Worm (Caenorhabditis elegans): Measurements from ENCODE around the gene Y53F4B.51.

Y53F4B.51 gene

DNA sequence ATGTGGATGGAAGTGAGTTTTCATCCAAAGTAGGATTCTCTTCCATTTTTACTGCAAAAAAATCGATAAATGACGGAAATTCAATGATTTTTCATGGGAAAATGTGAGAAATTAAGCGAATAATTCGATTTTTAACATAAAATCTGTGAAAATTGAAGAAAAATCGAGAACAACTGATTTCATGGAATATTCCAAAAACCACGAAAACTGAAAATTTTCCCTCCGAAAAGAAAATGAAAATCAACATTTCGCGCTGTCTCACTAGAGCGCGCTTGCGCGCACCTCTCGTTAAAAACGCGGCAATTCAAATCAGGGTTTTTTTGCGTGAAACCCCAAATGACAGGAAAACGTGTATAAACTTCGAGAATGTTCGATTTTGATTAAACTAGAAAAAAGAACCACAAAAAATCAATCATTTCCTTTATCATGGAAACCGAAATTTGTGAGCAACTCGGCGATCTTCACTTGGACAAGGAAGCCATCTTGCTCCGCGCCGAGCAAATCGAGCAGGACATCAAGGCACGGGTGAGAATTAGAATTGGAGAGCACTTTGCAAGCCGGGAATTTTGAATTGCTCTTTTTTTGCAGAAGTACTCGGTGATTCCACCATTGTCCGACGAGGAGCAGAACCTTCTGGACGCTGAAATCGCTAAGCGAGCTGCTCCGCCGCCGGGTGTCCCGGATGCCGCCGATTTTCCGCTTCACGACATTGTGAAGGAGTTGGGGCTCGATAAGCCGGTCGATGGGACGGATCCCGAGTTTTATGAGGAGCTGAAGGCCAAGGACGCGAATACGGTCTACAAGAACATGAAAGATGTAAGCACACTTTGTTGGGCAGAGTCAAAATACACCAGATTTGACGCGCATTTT is 3.6 kb downstream of the Y53F4B.51 start, which contains the start of the genes Y53F4B.9 and Y53F4B.11 (continued):
- TF ChIP-seq dmd-6 (GFP tag; IDR thresholded peaks at IDR 0.05), result peak; percentile 37; the same call in 1 of the 2 replicates
- TF ChIP-seq tra-1 (GFP tag; IDR thresholded peaks at IDR 0.05), result no peak
- TF ChIP-seq attf-4 (tag; optimal IDR thresholded peaks at IDR 0.05), result no peak
- TF ChIP-seq lir-3 (tag; optimal IDR thresholded peaks at IDR 0.05), result no peak
- peak in 1 of 2 experiments; percentile 70 for TF ChIP-seq hif-1 (tag; optimal IDR thresholded peaks at IDR 0.05)
- no peak for TF ChIP-seq daf-8 (GFP tag; IDR thresholded peaks at IDR 0.05)
- TF ChIP-seq lin-39 (tag; optimal IDR thresholded peaks at IDR 0.05), result no peak
- TF ChIP-seq ceh-44 (GFP tag; IDR thresholded peaks at IDR 0.05), result no peak
- no peak for TF ChIP-seq F37D6.2 (tag; optimal IDR thresholded peaks at IDR 0.05)
- TF ChIP-seq dve-1 (tag; optimal IDR thresholded peaks at IDR 0.05; ENCODE audit: insufficient read depth), result no peak
- no peak for TF ChIP-seq rbr-2 (tag; optimal IDR thresholded peaks at IDR 0.05)
- no peak for TF ChIP-seq ctbp-1 (GFP tag; IDR thresholded peaks at IDR 0.05)
- TF ChIP-seq dpl-1 (GFP tag; optimal IDR thresholded peaks at IDR 0.05), result peak; percentile 99
- no peak for TF ChIP-seq nhr-48 (tag; optimal IDR thresholded peaks at IDR 0.05)
- TF ChIP-seq zip-11 (GFP tag; IDR thresholded peaks at IDR 0.05), result no peak
- no peak for TF ChIP-seq pha-4 (GFP tag; IDR thresholded peaks at IDR 0.05)
- peak; percentile 6 for TF ChIP-seq pha-4 (tag; optimal IDR thresholded peaks at IDR 0.05)
- TF ChIP-seq nhr-28 (tag; optimal IDR thresholded peaks at IDR 0.05), result peak; percentile 57
- TF ChIP-seq nhr-41 (GFP tag; IDR thresholded peaks at IDR 0.05), result no peak
- TF ChIP-seq hlh-30 (tag; optimal IDR thresholded peaks at IDR 0.05; ENCODE audit: insufficient read depth), result peak; percentile 77
- peak; percentile 61 for TF ChIP-seq lin-13 (GFP tag; optimal IDR thresholded peaks at IDR 0.05)
- no peak for TF ChIP-seq nhr-76 (tag; optimal IDR thresholded peaks at IDR 0.05)
- peak; percentile 85 for TF ChIP-seq Y48G9A.11 (GFP tag; IDR thresholded peaks at IDR 0.05)
- no peak for TF ChIP-seq mxl-2 (GFP tag; conservative IDR thresholded peaks at IDR 0.05)
- TF ChIP-seq snpc-1.2 (GFP tag; IDR thresholded peaks at IDR 0.05), result no peak
- TF ChIP-seq dmd-8 (GFP tag; IDR thresholded peaks at IDR 0.05), result no peak
- TF ChIP-seq fkh-10 (GFP tag; optimal IDR thresholded peaks at IDR 0.05), result peak; percentile 37
- TF ChIP-seq F49E8.2 (tag; optimal IDR thresholded peaks at IDR 0.05; ENCODE audit: borderline replicate concordance), result peak; percentile 53
- peak; percentile 99 for TF ChIP-seq lin-38 (GFP tag; IDR thresholded peaks at IDR 0.05)
- no peak for TF ChIP-seq gei-8 (GFP tag; optimal IDR thresholded peaks at IDR 0.05)
- peak; percentile 79 for TF ChIP-seq hmg-1.1 (GFP tag; IDR thresholded peaks at IDR 0.05)
- no peak; the same call in 1 of the 2 replicates for TF ChIP-seq mdt-29 (GFP tag; IDR thresholded peaks at IDR 0.05)
- no peak for TF ChIP-seq daf-16 (GFP tag; optimal IDR thresholded peaks at IDR 0.05)
- no peak for TF ChIP-seq daf-16 (tag; optimal IDR thresholded peaks at IDR 0.05)
- TF ChIP-seq ztf-7 (tag; optimal IDR thresholded peaks at IDR 0.05), result no peak
- no peak for TF ChIP-seq jun-1 (tag; optimal IDR thresholded peaks at IDR 0.05)
- no peak for TF ChIP-seq R02D3.7 (tag; optimal IDR thresholded peaks at IDR 0.05)
- TF ChIP-seq nhr-77 (tag; optimal IDR thresholded peaks at IDR 0.05), result peak; percentile 94
- TF ChIP-seq ces-1 (GFP tag; optimal IDR thresholded peaks at IDR 0.05), result no peak
- TF ChIP-seq set-16 (GFP tag; IDR thresholded peaks at IDR 0.05), result peak; percentile 80
- no peak for TF ChIP-seq zfp-3 (GFP tag; conservative IDR thresholded peaks at IDR 0.05)
- no peak for TF ChIP-seq Y75B8A.6 (GFP tag; IDR thresholded peaks at IDR 0.05)
- TF ChIP-seq nhr-6 (tag; optimal IDR thresholded peaks at IDR 0.05), result peak; percentile 29
- TF ChIP-seq tag-97 (GFP tag; IDR thresholded peaks at IDR 0.05), result no peak
- TF ChIP-seq aha-1 (tag), result peak; percentile 12
- TF ChIP-seq F10B5.3 (tag; optimal IDR thresholded peaks at IDR 0.05), result no peak
- no peak for TF ChIP-seq ZK337.2 (GFP tag; IDR thresholded peaks at IDR 0.05)
- no peak for TF ChIP-seq F44E2.7 (GFP tag; IDR thresholded peaks at IDR 0.05)
- peak; percentile 36 to 86 for TF ChIP-seq lsy-2 (tag; optimal IDR thresholded peaks at IDR 0.05)
- TF ChIP-seq daf-12 (tag; optimal IDR thresholded peaks at IDR 0.05), result no peak
